Worm (Caenorhabditis elegans): ENCODE data around the gene F23D12.7.

Gene F23D12.7

DNA sequence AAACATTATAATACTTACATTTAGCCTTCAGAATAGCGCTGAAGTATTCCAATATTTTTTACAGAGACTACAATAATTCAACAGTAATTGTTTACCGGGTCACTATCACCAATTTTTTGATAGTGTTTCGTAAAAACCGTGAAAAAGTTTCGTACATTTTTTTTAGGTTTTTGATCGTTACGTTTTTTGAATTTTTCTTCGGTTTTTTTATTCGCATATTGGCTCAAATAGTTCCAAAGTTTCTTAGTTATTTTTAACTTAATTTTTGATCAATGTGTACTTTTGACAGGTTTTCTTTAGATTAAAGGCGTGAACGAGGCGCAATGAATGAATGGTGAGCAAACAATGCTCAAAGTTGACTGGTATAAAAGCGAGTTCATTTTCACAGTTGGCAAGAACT is 30.5 kb downstream of the F23D12.7 start, which contains the start of gene fipr-3:
fipr-3 (plus strand) TSS at position 301 of the 400 bp plus-strand sequence.
- no peak for TF ChIP-seq pax-1 (tag; optimal IDR thresholded peaks at IDR 0.05)
- TF ChIP-seq ceh-6 (GFP tag; optimal IDR thresholded peaks at IDR 0.05) = no peak
- no peak for TF ChIP-seq npax-4 (tag; optimal IDR thresholded peaks at IDR 0.05)
- no peak for TF ChIP-seq che-1 (tag; optimal IDR thresholded peaks at IDR 0.05)
- no peak for TF ChIP-seq nfya-1 (tag; optimal IDR thresholded peaks at IDR 0.05)
- TF ChIP-seq T23F11.4 (GFP tag; optimal IDR thresholded peaks at IDR 0.05) = no peak
- TF ChIP-seq tbx-2 (tag; optimal IDR thresholded peaks at IDR 0.05) = no peak
- TF ChIP-seq pqm-1 (tag; optimal IDR thresholded peaks at IDR 0.05) = no peak
- no peak for TF ChIP-seq unc-3 (GFP tag; conservative IDR thresholded peaks at IDR 0.05)
- no peak for TF ChIP-seq unc-3 (tag; optimal IDR thresholded peaks at IDR 0.05)
- TF ChIP-seq lim-6 (tag; optimal IDR thresholded peaks at IDR 0.05) = no peak
- TF ChIP-seq tbx-7 (tag; optimal IDR thresholded peaks at IDR 0.05) = no peak
- no peak for TF ChIP-seq eyg-1 (tag; optimal IDR thresholded peaks at IDR 0.05)
- no peak for TF ChIP-seq mec-3 (tag; optimal IDR thresholded peaks at IDR 0.05; ENCODE audit: borderline replicate concordance)
- no peak for TF ChIP-seq K02D7.2 (tag; optimal IDR thresholded peaks at IDR 0.05)
- TF ChIP-seq ttx-3 (tag; optimal IDR thresholded peaks at IDR 0.05) = no peak
- no peak for TF ChIP-seq sox-4 (tag; optimal IDR thresholded peaks at IDR 0.05)
- no peak for TF ChIP-seq unc-42 (tag; optimal IDR thresholded peaks at IDR 0.05)

DNA sequence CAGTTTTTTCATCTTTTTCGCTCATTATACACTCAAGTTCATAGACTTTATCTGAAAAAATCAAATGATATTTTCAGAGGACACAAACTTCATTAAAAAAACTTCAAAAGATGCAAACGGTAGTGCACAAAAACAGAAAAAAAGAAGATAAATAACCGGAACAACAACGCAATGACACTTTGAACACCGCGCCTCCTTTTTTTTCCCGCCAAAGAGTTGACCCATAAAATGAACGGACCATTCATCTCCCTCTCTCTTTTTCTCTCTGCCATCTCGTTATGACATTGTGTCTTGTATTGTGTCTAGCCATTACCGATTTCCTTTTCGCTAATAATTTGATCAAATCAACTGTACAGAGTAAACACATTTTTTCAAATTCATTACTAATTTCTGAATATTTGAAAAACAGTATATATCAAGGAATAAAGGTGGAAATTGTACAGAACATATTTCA is 32.1 kb downstream of the F23D12.7 start, which contains the start of gene F23D12.2:
F23D12.2 (minus strand) TSS at position 51 of the 454 bp plus-strand sequence.
- TF ChIP-seq unc-3 (GFP tag; conservative IDR thresholded peaks at IDR 0.05) = no peak
- no peak for TF ChIP-seq unc-3 (tag; optimal IDR thresholded peaks at IDR 0.05)
- TF ChIP-seq pha-4 (tag; optimal IDR thresholded peaks at IDR 0.05) = no peak
- TF ChIP-seq hlh-13 (GFP tag; optimal IDR thresholded peaks at IDR 0.05) = no peak
- TF ChIP-seq K09A11.1 (tag; optimal IDR thresholded peaks at IDR 0.05; ENCODE audit: insufficient read depth) = no peak
- no peak for TF ChIP-seq ama-1 (optimal IDR thresholded peaks at IDR 0.05)
- no peak for TF ChIP-seq ceh-30 (tag; optimal IDR thresholded peaks at IDR 0.05)
- TF ChIP-seq elt-2 (tag; optimal IDR thresholded peaks at IDR 0.05) = no peak
- TF ChIP-seq che-1 (tag; optimal IDR thresholded peaks at IDR 0.05) = no peak
- TF ChIP-seq ceh-24 (tag; optimal IDR thresholded peaks at IDR 0.05) = no peak
- no peak for TF ChIP-seq mec-3 (tag; optimal IDR thresholded peaks at IDR 0.05; ENCODE audit: borderline replicate concordance)
- TF ChIP-seq npax-4 (tag; optimal IDR thresholded peaks at IDR 0.05) = no peak
- no peak for TF ChIP-seq ceh-31 (tag; optimal IDR thresholded peaks at IDR 0.05)
- no peak for TF ChIP-seq tbx-2 (tag; optimal IDR thresholded peaks at IDR 0.05)
- TF ChIP-seq hlh-30 (tag; optimal IDR thresholded peaks at IDR 0.05; ENCODE audit: insufficient read depth) = no peak
- TF ChIP-seq F13H6.1 (tag; optimal IDR thresholded peaks at IDR 0.05) = no peak
- no peak for TF ChIP-seq ceh-14 (tag; optimal IDR thresholded peaks at IDR 0.05)
- no peak for TF ChIP-seq syd-9 (tag; optimal IDR thresholded peaks at IDR 0.05)
- no peak for TF ChIP-seq eyg-1 (tag; optimal IDR thresholded peaks at IDR 0.05)

DNA sequence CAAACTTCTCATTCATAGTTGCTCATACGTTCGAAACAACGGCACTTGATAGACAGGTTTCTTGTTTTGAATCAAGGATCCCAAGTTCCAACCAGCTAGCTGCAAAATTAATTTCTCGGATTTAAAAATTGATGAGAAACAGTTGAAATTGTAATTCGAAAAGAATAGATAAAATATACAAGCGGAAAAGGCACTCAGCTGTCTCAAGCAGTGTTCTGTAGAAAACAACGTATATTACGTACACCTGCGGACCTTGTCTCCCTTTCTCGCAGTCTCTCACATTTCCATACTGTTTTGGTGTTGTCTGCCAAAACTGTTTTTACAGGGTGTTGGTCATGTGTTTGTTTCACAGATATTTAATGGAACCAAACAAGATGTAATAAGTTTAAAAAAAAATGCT is 38.0 kb downstream of the F23D12.7 start, which contains the start of gene F23D12.10:
F23D12.10 (minus strand) TSS at position 101 of the 400 bp plus-strand sequence.
- TF ChIP-seq ceh-14 (tag; optimal IDR thresholded peaks at IDR 0.05) = no peak
- no peak for TF ChIP-seq sox-4 (tag; optimal IDR thresholded peaks at IDR 0.05)
- no peak for TF ChIP-seq F13H6.1 (tag; optimal IDR thresholded peaks at IDR 0.05)
- no peak for TF ChIP-seq ceh-48 (tag; optimal IDR thresholded peaks at IDR 0.05)
- no peak for TF ChIP-seq hlh-15 (tag; optimal IDR thresholded peaks at IDR 0.05)
- no peak for TF ChIP-seq K09A11.1 (tag; optimal IDR thresholded peaks at IDR 0.05; ENCODE audit: insufficient read depth)
- TF ChIP-seq ceh-18 (tag; optimal IDR thresholded peaks at IDR 0.05) = no peak
- no peak for TF ChIP-seq ets-4 (tag; optimal IDR thresholded peaks at IDR 0.05)
- no peak for TF ChIP-seq fax-1 (tag; optimal IDR thresholded peaks at IDR 0.05)
- TF ChIP-seq sdc-2 (tag; optimal IDR thresholded peaks at IDR 0.05) = no peak
- TF ChIP-seq mec-3 (tag; optimal IDR thresholded peaks at IDR 0.05; ENCODE audit: borderline replicate concordance) = no peak
- TF ChIP-seq zip-5 (tag; optimal IDR thresholded peaks at IDR 0.05) = no peak

DNA sequence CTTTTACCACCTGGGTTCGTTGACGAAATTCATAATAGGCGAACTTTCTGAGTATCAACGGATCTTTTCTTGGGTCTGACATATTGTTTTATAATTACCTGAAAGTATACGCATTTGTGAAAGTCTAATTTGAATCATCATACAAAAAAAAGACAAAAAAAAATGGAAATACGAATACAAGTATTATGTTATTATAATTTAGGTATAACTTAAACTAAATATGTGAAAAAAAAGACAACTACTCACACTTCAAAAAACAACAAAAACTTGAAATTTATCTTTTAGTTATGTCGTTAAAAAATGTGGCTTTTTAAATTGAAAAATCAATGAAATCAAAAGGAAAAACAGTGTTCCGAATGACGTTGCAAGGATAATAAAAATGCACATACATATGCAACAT is 40.9 kb downstream of the F23D12.7 start, which contains the start of gene fbxa-179:
fbxa-179 (minus strand) TSS at position 101 of the 400 bp plus-strand sequence.
- TF ChIP-seq hlh-30 (tag; optimal IDR thresholded peaks at IDR 0.05; ENCODE audit: insufficient read depth) = no peak
- TF ChIP-seq C08G9.2 (tag; optimal IDR thresholded peaks at IDR 0.05) = no peak
- TF ChIP-seq madf-2 (tag; optimal IDR thresholded peaks at IDR 0.05) = no peak
- TF ChIP-seq che-1 (tag; optimal IDR thresholded peaks at IDR 0.05) = no peak

Measured in whole organism, late embryonic.